Fruit fly (Drosophila melanogaster) whole organism, embryonic: ENCODE results near the gene axo.

Source experiments
- Bgb ChIP-seq: fragments of 200-800 bp; sonication (Bioruptor generic); IDR thresholded peaks from 2 replicates; pipeline ENCODE4 v1.3.6; 2022; ENCODE audit warnings: missing biosample characterization, missing genetic modification characterization; ENCODE audit not compliant: partially characterized antibody
- Bteb2 ChIP-seq: fragments of 200-800 bp; sonication (Bioruptor generic); optimal IDR thresholded peaks from 2 replicates; lab custom pipeline; 2016; ENCODE audit warnings: missing biosample characterization, missing genetic modification characterization
- CG10979 ChIP-seq: fragments of 200-800 bp; sonication (Bioruptor generic); optimal IDR thresholded peaks from 2 replicates; lab custom pipeline; 2018; ENCODE audit warnings: missing biosample characterization, mild to moderate bottlenecking, missing genetic modification characterization, moderate library complexity
- CG11723 ChIP-seq: fragments of 200-800 bp; sonication (Bioruptor generic); optimal IDR thresholded peaks from 2 replicates; lab custom pipeline; 2017; ENCODE audit warnings: missing biosample characterization, mild to moderate bottlenecking, missing genetic modification characterization
- CG13287 ChIP-seq: fragments of 200-800 bp; sonication (Bioruptor generic); IDR thresholded peaks from 2 replicates; pipeline ENCODE4 v1.3.6; 2022; ENCODE audit warnings: missing biosample characterization, missing genetic modification characterization; ENCODE audit not compliant: partially characterized antibody
- CG13624 ChIP-seq: fragments of 200-800 bp; sonication (Bioruptor generic); optimal IDR thresholded peaks from 2 replicates; lab custom pipeline; 2016; ENCODE audit warnings: missing biosample characterization, missing genetic modification characterization
- CG13775 ChIP-seq: fragments of 200-800 bp; sonication (Bioruptor generic); optimal IDR thresholded peaks from 3 replicates; lab custom pipeline; 2017; ENCODE audit warnings: missing biosample characterization, mild to moderate bottlenecking, missing genetic modification characterization
- CG1832 ChIP-seq: fragments of 200-800 bp; sonication (Bioruptor generic); optimal IDR thresholded peaks from 2 replicates; lab custom pipeline; 2017; ENCODE audit warnings: missing biosample characterization, mild to moderate bottlenecking, missing genetic modification characterization, inconsistent platforms
- CG3065 ChIP-seq: fragments of 200-800 bp; sonication (Bioruptor generic); optimal IDR thresholded peaks from 2 replicates; lab custom pipeline; 2016; ENCODE audit warnings: missing biosample characterization, missing genetic modification characterization
- CG31365 ChIP-seq: fragments of 200-800 bp; sonication (Bioruptor generic); optimal IDR thresholded peaks from 2 replicates; lab custom pipeline; 2018; ENCODE audit warnings: missing biosample characterization, mild to moderate bottlenecking, missing genetic modification characterization
- CG34376 ChIP-seq: fragments of 200-800 bp; sonication (Bioruptor generic); optimal IDR thresholded peaks from 2 replicates; lab custom pipeline; 2018; ENCODE audit warnings: missing biosample characterization, mild to moderate bottlenecking, missing genetic modification characterization
- CG6272 ChIP-seq: fragments of 200-800 bp; sonication (Bioruptor generic); IDR thresholded peaks from 2 replicates; pipeline ENCODE4 v1.3.6; 2022; ENCODE audit warnings: missing biosample characterization, missing genetic modification characterization
- CG6654 ChIP-seq: fragments of 200-800 bp; sonication (Bioruptor generic); optimal IDR thresholded peaks from 2 replicates; lab custom pipeline; 2017; ENCODE audit warnings: missing biosample characterization, mild to moderate bottlenecking, missing genetic modification characterization
- CG6854 ChIP-seq: fragments of 200-800 bp; sonication (Bioruptor generic); optimal IDR thresholded peaks from 3 replicates; lab custom pipeline; 2017; ENCODE audit warnings: missing biosample characterization, mild to moderate bottlenecking, missing genetic modification characterization
- CG7372 ChIP-seq: fragments of 200-800 bp; sonication (Bioruptor generic); IDR thresholded peaks from 2 replicates; pipeline ENCODE4 v1.3.6; 2022; ENCODE audit warnings: missing biosample characterization, missing genetic modification characterization
- CG9817 ChIP-seq: fragments of 200-800 bp; sonication (Bioruptor generic); optimal IDR thresholded peaks from 2 replicates; lab custom pipeline; 2018; ENCODE audit warnings: missing biosample characterization, mild to moderate bottlenecking, missing genetic modification characterization, moderate library complexity
- CrebB ChIP-seq: fragments of 200-800 bp; sonication (Bioruptor generic); optimal IDR thresholded peaks from 3 replicates; lab custom pipeline; 2018; ENCODE audit warnings: missing biosample characterization, mild to moderate bottlenecking, missing genetic modification characterization
- Doc3 ChIP-seq: fragments of 200-800 bp; sonication (Bioruptor generic); IDR thresholded peaks from 3 replicates; pipeline ENCODE4 v1.3.6; 2022; ENCODE audit warnings: missing biosample characterization, missing genetic modification characterization; ENCODE audit not compliant: partially characterized antibody
- Gug ChIP-seq: fragments of 200-800 bp; sonication (Bioruptor generic); IDR thresholded peaks from 4 replicates; pipeline ENCODE4 v1.3.6; 2022; ENCODE audit warnings: missing biosample characterization, missing genetic modification characterization
- MESR4 ChIP-seq: fragments of 200-800 bp; sonication (Bioruptor generic); optimal IDR thresholded peaks from 2 replicates; lab custom pipeline; 2018; ENCODE audit warnings: missing biosample characterization, mild to moderate bottlenecking, missing genetic modification characterization, moderate library complexity
- Med ChIP-seq: fragments of 200-800 bp; sonication (Bioruptor generic); peaks from one replicate; lab custom pipeline; 2016; ENCODE audit warnings: missing biosample characterization, missing genetic modification characterization, mild to moderate bottlenecking, inconsistent platforms, moderate library complexity
- Mrtf ChIP-seq: fragments of 200-800 bp; sonication (Bioruptor generic); IDR thresholded peaks from 3 replicates; pipeline ENCODE4 v1.3.6; 2022; ENCODE audit warnings: missing biosample characterization, missing genetic modification characterization
- Ptx1 ChIP-seq: fragments of 200-800 bp; sonication (Bioruptor generic); IDR thresholded peaks from 2 replicates; pipeline ENCODE4 v1.3.6; 2022; ENCODE audit warnings: missing biosample characterization, missing genetic modification characterization
- Ravus ChIP-seq: fragments of 200-800 bp; sonication (Bioruptor generic); IDR thresholded peaks from 2 replicates; pipeline ENCODE4 v1.3.6; 2022; ENCODE audit warnings: missing biosample characterization, missing genetic modification characterization
- Rx ChIP-seq: fragments of 200-800 bp; sonication (Bioruptor generic); IDR thresholded peaks from 2 replicates; pipeline ENCODE4 v1.3.6; 2022; ENCODE audit warnings: missing biosample characterization, missing genetic modification characterization
- Vsx1 ChIP-seq: fragments of 200-800 bp; sonication (Bioruptor generic); optimal IDR thresholded peaks from 2 replicates; lab custom pipeline; 2017; ENCODE audit warnings: missing biosample characterization, mild to moderate bottlenecking, missing genetic modification characterization, missing genetic modification reagents
- abd-A ChIP-seq: fragments of 200-800 bp; sonication (Bioruptor generic); optimal IDR thresholded peaks from 3 replicates; lab custom pipeline; 2019; ENCODE audit warnings: missing biosample characterization, mild to moderate bottlenecking, missing genetic modification characterization, moderate library complexity
- ap ChIP-seq: fragments of 200-800 bp; sonication (Bioruptor generic); IDR thresholded peaks from 2 replicates; pipeline ENCODE4 v1.3.6; 2022; ENCODE audit warnings: missing biosample characterization, missing genetic modification characterization
- ase ChIP-seq: fragments of 200-800 bp; sonication (Bioruptor generic); IDR thresholded peaks from 3 replicates; pipeline ENCODE4 v1.3.6; 2022; ENCODE audit warnings: missing biosample characterization, missing genetic modification characterization
- bowl ChIP-seq: fragments of 200-800 bp; sonication (Bioruptor generic); IDR thresholded peaks from 2 replicates; pipeline ENCODE4 v1.3.6; 2022; ENCODE audit warnings: missing biosample characterization, missing genetic modification characterization
- cato ChIP-seq: fragments of 200-800 bp; sonication (Bioruptor generic); optimal IDR thresholded peaks from 2 replicates; lab custom pipeline; 2016; ENCODE audit warnings: missing biosample characterization, missing genetic modification characterization, borderline replicate concordance
- cg ChIP-seq: fragments of 200-800 bp; sonication (Bioruptor generic); optimal IDR thresholded peaks from 3 replicates; lab custom pipeline; 2019; ENCODE audit warnings: missing biosample characterization, mild to moderate bottlenecking, missing genetic modification characterization, moderate library complexity
- ci ChIP-seq: fragments of 200-800 bp; sonication (Bioruptor generic); IDR thresholded peaks from 3 replicates; pipeline ENCODE4 v1.3.6; 2022; ENCODE audit warnings: missing biosample characterization, missing genetic modification characterization
- exex ChIP-seq: fragments of 200-800 bp; sonication (Bioruptor generic); optimal IDR thresholded peaks from 4 replicates; lab custom pipeline; 2018; ENCODE audit warnings: missing biosample characterization, mild to moderate bottlenecking, missing genetic modification characterization, moderate library complexity
- fd64A ChIP-seq: fragments of 200-800 bp; sonication (Bioruptor generic); optimal IDR thresholded peaks from 3 replicates; lab custom pipeline; 2018; ENCODE audit warnings: missing biosample characterization, mild to moderate bottlenecking, missing genetic modification characterization
- ftz-f1 ChIP-seq: fragments of 200-800 bp; sonication (Bioruptor generic); optimal IDR thresholded peaks from 2 replicates; lab custom pipeline; 2016; ENCODE audit warnings: missing biosample characterization, missing genetic modification characterization
- gce ChIP-seq: fragments of 200-800 bp; sonication (Bioruptor generic); IDR thresholded peaks from 3 replicates; pipeline ENCODE4 v1.3.6; 2022; ENCODE audit warnings: missing biosample characterization, missing genetic modification characterization
- gsb ChIP-seq: fragments of 200-800 bp; sonication (Bioruptor generic); IDR thresholded peaks from 2 replicates; pipeline ENCODE4 v1.3.6; 2022; ENCODE audit warnings: missing biosample characterization, missing genetic modification characterization
- gsb-n ChIP-seq: fragments of 200-800 bp; sonication (Bioruptor generic); optimal IDR thresholded peaks from 3 replicates; lab custom pipeline; 2018; ENCODE audit warnings: missing biosample characterization, mild to moderate bottlenecking, missing genetic modification characterization
- lilli ChIP-seq: fragments of 200-800 bp; sonication (Bioruptor generic); optimal IDR thresholded peaks from 3 replicates; lab custom pipeline; 2016; ENCODE audit warnings: missing biosample characterization, missing genetic modification characterization
- lov ChIP-seq, 2 experiments: fragments of 200-800 bp in 1 of 2; fragments of >200 bp in 1 of 2; sonication (Bioruptor generic) in 1 of 2; IDR thresholded peaks in 1 of 2; optimal IDR thresholded peaks in 1 of 2; 2 replicates in 1 of 2; 3 replicates in 1 of 2; pipeline versions ENCODE4 v1.3.6 to Lab custom; 2017 to 2022; ENCODE audit warnings: missing biosample characterization in 1 of 2, missing genetic modification characterization in 1 of 2
- luna ChIP-seq: fragments of 200-800 bp; sonication (Bioruptor generic); optimal IDR thresholded peaks from 2 replicates; lab custom pipeline; 2016; ENCODE audit warnings: missing biosample characterization, missing genetic modification characterization
- mirr ChIP-seq: fragments of 200-800 bp; sonication (Bioruptor generic); optimal IDR thresholded peaks from 3 replicates; lab custom pipeline; 2018; ENCODE audit warnings: missing biosample characterization, mild to moderate bottlenecking, missing genetic modification characterization
- row ChIP-seq: fragments of 200-800 bp; sonication (Bioruptor generic); IDR thresholded peaks from 3 replicates; pipeline ENCODE4 v1.3.6; 2022; ENCODE audit warnings: missing biosample characterization, missing genetic modification characterization
- sc ChIP-seq, 3 experiments: fragments of >200 bp in 2 of 3; fragments of 200-800 bp in 1 of 3; sonication (Bioruptor generic) in 1 of 3; optimal IDR thresholded peaks; 2 replicates in 2 of 3; 3 replicates in 1 of 3; lab custom pipeline; 2017; ENCODE audit warnings: mild to moderate bottlenecking in 1 of 3, missing biosample characterization in 1 of 3, missing genetic modification characterization in 1 of 3, missing genetic modification reagents in 1 of 3
- sug ChIP-seq: fragments of 200-800 bp; optimal IDR thresholded peaks from 2 replicates; lab custom pipeline; 2019; ENCODE audit warnings: missing biosample characterization, mild to moderate bottlenecking, missing genetic modification characterization, moderate library complexity
- tgo ChIP-seq: fragments of 200-800 bp; sonication (Bioruptor generic); IDR thresholded peaks from 3 replicates; pipeline ENCODE4 v1.3.6; 2022; ENCODE audit warnings: missing biosample characterization, missing genetic modification characterization
- trem ChIP-seq: fragments of 200-800 bp; optimal IDR thresholded peaks from 3 replicates; lab custom pipeline; 2019; ENCODE audit warnings: missing biosample characterization, mild to moderate bottlenecking, missing genetic modification characterization, moderate library complexity
- twi ChIP-seq: fragments of 200-800 bp; optimal IDR thresholded peaks from 2 replicates; lab custom pipeline; 2019; ENCODE audit warnings: missing biosample characterization, mild to moderate bottlenecking, missing genetic modification characterization, moderate library complexity
- vnd ChIP-seq: fragments of 200-800 bp; sonication (Bioruptor generic); IDR thresholded peaks from 3 replicates; pipeline ENCODE4 v1.3.6; 2022; ENCODE audit warnings: missing biosample characterization, missing genetic modification characterization; ENCODE audit not compliant: partially characterized antibody

The axo gene

dm6 chr3L:4698032-4698431 is 10.9 kb upstream of the axo start (continued):
- peak; percentile 63 for TF ChIP-seq CG13775 (GFP tag; lab: Kevin White, UChicago)
- peak; percentile 65 for TF ChIP-seq CG6854 (GFP tag; lab: Kevin White, UChicago)
- no peak for TF ChIP-seq sc (optimal IDR thresholded peaks at IDR 0.05; lab: Kevin White, UChicago)
- peak; percentile 45 for TF ChIP-seq sc (GFP tag; optimal IDR thresholded peaks at IDR 0.05; lab: Kevin White, UChicago)
- peak; percentile 52 for TF ChIP-seq abd-A (tag; lab: Kevin White, UChicago)
- no peak for TF ChIP-seq CG13287 (GFP tag; lab: Robert Waterston, UW)
- TF ChIP-seq ap (GFP tag; lab: Robert Waterston, UW) = peak; percentile 75
- peak; percentile 78 for TF ChIP-seq CG10979
- no peak for TF ChIP-seq Doc3 (GFP tag; lab: Robert Waterston, UW)
- no peak for TF ChIP-seq CG1832 (GFP tag; lab: Kevin White, UChicago)
- no peak for TF ChIP-seq twi (tag; lab: Kevin White, UChicago)
- TF ChIP-seq ase (GFP tag; lab: Robert Waterston, UW) = peak; percentile 82
- TF ChIP-seq sug (tag; lab: Kevin White, UChicago) = peak; percentile 72
- peak; percentile 77 for TF ChIP-seq Bteb2 (GFP tag; lab: Kevin White, UChicago)
- no peak for TF ChIP-seq cg (GFP tag; lab: Kevin White, UChicago)
- peak; percentile 11 for TF ChIP-seq MESR4 (GFP tag; lab: Kevin White, UChicago)
- TF ChIP-seq Mrtf (GFP tag; lab: Robert Waterston, UW) = peak; percentile 83
- TF ChIP-seq vnd (GFP tag; lab: Robert Waterston, UW) = no peak
- peak; percentile 56 for TF ChIP-seq gsb-n (tag; lab: Kevin White, UChicago)
- peak; percentile 81 for TF ChIP-seq Rx (GFP tag; lab: Robert Waterston, UW)
- TF ChIP-seq mirr (GFP tag; lab: Kevin White, UChicago) = peak; percentile 59
- peak; percentile 69 for TF ChIP-seq Ravus (GFP tag; lab: Robert Waterston, UW)
- TF ChIP-seq gce (GFP tag; lab: Robert Waterston, UW) = peak; percentile 78; the same call in 2 of the 3 replicates
- TF ChIP-seq CG9817 (tag; lab: Kevin White, UChicago) = peak; percentile 86
- peak; percentile 29 for TF ChIP-seq CG3065 (GFP tag; lab: Kevin White, UChicago)
- peak; percentile 87 for TF ChIP-seq lilli
- peak; percentile 79 for TF ChIP-seq tgo (GFP tag; lab: Robert Waterston, UW)
- peak; percentile 52 for TF ChIP-seq trem
- TF ChIP-seq exex (tag; lab: Kevin White, UChicago) = peak; percentile 4
- TF ChIP-seq bowl (GFP tag; lab: Robert Waterston, UW) = peak; percentile 80
- TF ChIP-seq luna (GFP tag; lab: Kevin White, UChicago) = no peak
- peak; percentile 48 for TF ChIP-seq cato (GFP tag; lab: Kevin White, UChicago)
- TF ChIP-seq CrebB (tag; lab: Kevin White, UChicago) = peak; percentile 79
- TF ChIP-seq CG13624 (GFP tag; lab: Kevin White, UChicago) = peak; percentile 87
- TF ChIP-seq Vsx1 (GFP tag; lab: Kevin White, UChicago) = peak; percentile 59
- TF ChIP-seq gsb (GFP tag; lab: Robert Waterston, UW) = peak; percentile 79
- TF ChIP-seq fd64A (GFP tag; lab: Kevin White, UChicago) = peak; percentile 71
- TF ChIP-seq Ptx1 (GFP tag; lab: Robert Waterston, UW) = peak; percentile 84
- TF ChIP-seq ftz-f1 (GFP tag; lab: Kevin White, UChicago) = no peak
- peak; percentile 84 for TF ChIP-seq row (GFP tag; lab: Robert Waterston, UW)
- peak; percentile 90 for TF ChIP-seq CG7372 (GFP tag; lab: Robert Waterston, UW)
- TF ChIP-seq CG34376 (GFP tag; lab: Kevin White, UChicago) = peak; percentile 38
- peak; percentile 98 for TF ChIP-seq Med (GFP tag; lab: Kevin White, UChicago)
- TF ChIP-seq CG6654 = peak; percentile 61
- TF ChIP-seq Gug (GFP tag; lab: Robert Waterston, UW) = peak; percentile 71
- TF ChIP-seq CG31365 (tag; lab: Kevin White, UChicago) = peak; percentile 64
- no peak for TF ChIP-seq lov (optimal IDR thresholded peaks at IDR 0.05; lab: Kevin White, UChicago)
- TF ChIP-seq lov (GFP tag; IDR thresholded peaks at IDR 0.05; lab: Robert Waterston, UW) = peak; percentile 80
- TF ChIP-seq CG11723 (GFP tag; lab: Kevin White, UChicago) = peak; percentile 77
- peak; percentile 76 for TF ChIP-seq CG6272 (GFP tag; lab: Robert Waterston, UW)
- no peak for TF ChIP-seq Bgb (GFP tag; lab: Robert Waterston, UW)
- peak; percentile 94 for TF ChIP-seq ci (GFP tag; lab: Robert Waterston, UW)
